Fruit fly (Drosophila melanogaster): ENCODE results near the gene SdhAL.

Gene SdhAL

DNA sequence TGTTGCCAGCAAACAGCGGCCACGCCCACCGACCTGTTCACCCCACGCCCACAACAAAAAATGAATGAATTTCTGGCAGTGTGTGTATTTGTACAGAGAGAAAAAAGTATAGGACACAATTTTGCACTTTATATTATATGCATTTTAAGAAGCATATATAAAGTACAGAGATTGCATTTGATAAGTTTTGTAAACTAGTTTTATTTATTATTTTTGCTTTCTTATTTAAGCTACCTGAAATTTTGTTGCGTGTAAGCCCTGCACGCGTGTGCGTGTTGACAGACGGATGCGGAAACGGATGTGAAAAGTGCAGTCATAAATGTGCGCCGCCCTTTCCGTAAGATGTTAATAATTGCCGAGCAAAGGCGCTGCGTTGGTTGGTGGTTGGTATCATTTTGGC, 27.8 kb downstream of the SdhAL start (continued):
- TF ChIP-seq sisA (GFP tag; IDR thresholded peaks at IDR 0.05) (no peak), CG1024 (GFP tag; IDR thresholded peaks at IDR 0.05) (peak; percentile 12; the same call in 1 of the 2 replicates), Sox102F (GFP tag; optimal IDR thresholded peaks at IDR 0.05) (peak; percentile 37), maf-S (GFP tag; optimal IDR thresholded peaks at IDR 0.05) (no peak), hth (optimal IDR thresholded peaks at IDR 0.05) (no peak), cwo (GFP tag; optimal IDR thresholded peaks at IDR 0.05) (peak; percentile 14), ato (GFP tag; IDR thresholded peaks at IDR 0.05; ENCODE audit: partially characterized antibody) (no peak), tna (GFP tag; IDR thresholded peaks at IDR 0.05; ENCODE audit: partially characterized antibody) (no peak), luna (GFP tag; optimal IDR thresholded peaks at IDR 0.05) (no peak), gfzf (GFP tag; optimal IDR thresholded peaks at IDR 0.05) (no peak), Atf6 (GFP tag; IDR thresholded peaks at IDR 0.05) (0 out of 2 replicates have a peak, but pooled peaks have one; percentile 25), CG1603 (tag; optimal IDR thresholded peaks at IDR 0.05) (no peak), tap (tag; optimal IDR thresholded peaks at IDR 0.05) (peak; percentile 21), CG7556 (GFP tag; optimal IDR thresholded peaks at IDR 0.05) (peak; percentile 17), CG2678 (tag; optimal IDR thresholded peaks at IDR 0.05) (peak; percentile 39), CG6254 (GFP tag; optimal IDR thresholded peaks at IDR 0.05) (no peak), CG4820 (GFP tag; optimal IDR thresholded peaks at IDR 0.05) (no peak), sug (tag; optimal IDR thresholded peaks at IDR 0.05) (no peak), gem (tag; optimal IDR thresholded peaks at IDR 0.05) (peak; percentile 40), esg (GFP tag; conservative IDR thresholded peaks at IDR 0.05) (no peak), CG5953 (GFP tag; IDR thresholded peaks at IDR 0.05) (no peak), tll (GFP tag; optimal IDR thresholded peaks at IDR 0.05) (no peak), Meics (GFP tag; optimal IDR thresholded peaks at IDR 0.05) (peak; percentile 38), ewg (GFP tag; optimal IDR thresholded peaks at IDR 0.05) (no peak), z (GFP tag; IDR thresholded peaks at IDR 0.05) (no peak), fd3F (GFP tag; optimal IDR thresholded peaks at IDR 0.05) (no peak), tin (GFP tag; optimal IDR thresholded peaks at IDR 0.05) (no peak), NC2α (GFP tag; optimal IDR thresholded peaks at IDR 0.05) (no peak), CG2120 (GFP tag; optimal IDR thresholded peaks at IDR 0.05) (peak; percentile 23), CG16815 (GFP tag; optimal IDR thresholded peaks at IDR 0.05) (no peak), Sry-β (GFP tag; optimal IDR thresholded peaks at IDR 0.05) (no peak), Six4 (GFP tag; optimal IDR thresholded peaks at IDR 0.05) (no peak), ranshi (GFP tag; IDR thresholded peaks at IDR 0.05) (peak; percentile 55; the same call in 1 of the 2 replicates), CG7357 (GFP tag; IDR thresholded peaks at IDR 0.05) (no peak), abd-A (tag; optimal IDR thresholded peaks at IDR 0.05) (peak; percentile 32), CG17802 (tag; optimal IDR thresholded peaks at IDR 0.05) (no peak), CG18262 (tag; optimal IDR thresholded peaks at IDR 0.05) (no peak), zfh1 (GFP tag; IDR thresholded peaks at IDR 0.05) (no peak), CG11504 (tag; optimal IDR thresholded peaks at IDR 0.05) (peak; percentile 57), CG32772 (GFP tag; IDR thresholded peaks at IDR 0.05) (no peak)

DNA sequence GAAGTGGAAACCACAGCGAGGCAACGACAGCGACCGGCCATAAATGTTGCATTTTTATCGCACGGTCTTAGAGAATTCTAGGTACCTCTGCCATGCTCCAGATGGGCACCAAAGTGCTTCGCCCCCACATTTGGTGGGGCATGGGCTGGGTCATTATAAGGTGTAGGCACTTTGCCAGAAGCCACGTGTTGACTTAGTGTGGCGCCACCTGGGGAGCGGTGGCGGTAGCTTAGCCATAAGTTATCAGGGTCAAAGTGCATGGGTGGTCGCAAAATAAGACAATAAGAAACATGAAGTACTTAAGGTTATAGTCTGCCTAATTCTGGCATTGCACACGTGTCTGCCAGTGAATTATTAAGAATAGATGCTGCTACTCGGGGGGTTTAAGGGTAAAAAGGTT, 31.8 kb downstream of the SdhAL start:
- no peak for TF ChIP-seq chm (GFP tag; IDR thresholded peaks at IDR 0.05)
- TF ChIP-seq CG14965 (GFP tag; optimal IDR thresholded peaks at IDR 0.05; ENCODE audit: borderline replicate concordance): peak; percentile 84
- no peak for TF ChIP-seq gsb-n (tag; optimal IDR thresholded peaks at IDR 0.05)
- peak; percentile 85 for TF ChIP-seq CTCF (GFP tag; optimal IDR thresholded peaks at IDR 0.05)
- no peak for TF ChIP-seq lov (optimal IDR thresholded peaks at IDR 0.05)
- 0 out of 3 replicates have a peak, but pooled peaks have one; percentile 45 for TF ChIP-seq lov (GFP tag; IDR thresholded peaks at IDR 0.05)
- TF ChIP-seq CG14050 (GFP tag; IDR thresholded peaks at IDR 0.05): no peak
- 0 out of 3 replicates have a peak, but pooled peaks have one; percentile 23 for TF ChIP-seq ci (GFP tag; IDR thresholded peaks at IDR 0.05)
- no peak for TF ChIP-seq Eip74EF (GFP tag; optimal IDR thresholded peaks at IDR 0.05)
- TF ChIP-seq prd (optimal IDR thresholded peaks at IDR 0.05): no peak
- TF ChIP-seq prd (GFP tag; IDR thresholded peaks at IDR 0.05): peak; percentile 22; the same call in 1 of the 3 replicates

Measured in whole organism, embryonic.